Fruit fly (Drosophila melanogaster): Measurements from ENCODE around the gene CG17350.
A peak's percentile ranks its signal among the peaks of the same experiment; 100 is the strongest.

The CG17350 gene

DNA sequence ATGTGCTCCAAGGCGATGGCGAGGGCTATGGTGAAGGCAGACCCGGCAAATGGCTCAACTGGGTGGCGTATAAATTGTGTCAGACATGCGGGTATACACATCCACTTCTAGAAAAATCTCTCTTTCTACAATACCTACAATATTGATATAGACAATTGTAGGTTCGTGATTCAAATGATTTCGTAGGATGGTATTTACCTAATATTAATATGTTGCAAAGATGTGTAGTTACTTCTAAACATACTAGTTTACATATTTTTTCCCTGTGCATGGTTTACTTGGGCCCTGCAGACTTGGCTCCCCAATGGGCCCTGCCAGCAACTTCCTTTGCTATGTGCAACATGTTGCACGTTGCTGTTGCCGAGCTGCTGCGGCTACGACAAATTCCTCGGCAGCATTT is 38.7 kb upstream of the CG17350 start (continued):
- TF ChIP-seq CG7839 (tag; optimal IDR thresholded peaks at IDR 0.05) (peak; percentile 42), Drgx (GFP tag; IDR thresholded peaks at IDR 0.05) (peak; percentile 83), CG7357 (GFP tag; IDR thresholded peaks at IDR 0.05) (peak; percentile 13; the same call in 1 of the 3 replicates), CG6654 (GFP tag; optimal IDR thresholded peaks at IDR 0.05) (peak; percentile 23), tap (tag; optimal IDR thresholded peaks at IDR 0.05) (peak; percentile 41), CG4282 (GFP tag; optimal IDR thresholded peaks at IDR 0.05) (no peak), tll (GFP tag; optimal IDR thresholded peaks at IDR 0.05) (no peak), nerfin-2 (GFP tag; IDR thresholded peaks at IDR 0.05; ENCODE audit: partially characterized antibody) (no peak), zfh1 (GFP tag; IDR thresholded peaks at IDR 0.05) (peak; percentile 63; the same call in 2 of the 3 replicates), CG11085 (GFP tag; IDR thresholded peaks at IDR 0.05) (no peak), Ets97D (GFP tag; optimal IDR thresholded peaks at IDR 0.05) (no peak), CG1529 (GFP tag; optimal IDR thresholded peaks at IDR 0.05) (peak; percentile 20), CG5180 (GFP tag; optimal IDR thresholded peaks at IDR 0.05) (peak; percentile 55), Six4 (GFP tag; optimal IDR thresholded peaks at IDR 0.05) (peak; percentile 46), dmrt99B (tag; optimal IDR thresholded peaks at IDR 0.05) (peak; percentile 52), trem (tag; optimal IDR thresholded peaks at IDR 0.05) (peak; percentile 34), gsb-n (tag; optimal IDR thresholded peaks at IDR 0.05) (peak; percentile 67), stwl (tag; optimal IDR thresholded peaks at IDR 0.05) (peak; percentile 6), Xbp1 (GFP tag; optimal IDR thresholded peaks at IDR 0.05) (peak; percentile 62), croc (GFP tag; conservative IDR thresholded peaks at IDR 0.05) (no peak; the same call in 2 of the 3 replicates), CG18619 (GFP tag; optimal IDR thresholded peaks at IDR 0.05) (no peak), C15 (GFP tag; IDR thresholded peaks at IDR 0.05) (no peak), ci (GFP tag; IDR thresholded peaks at IDR 0.05) (peak; percentile 58; the same call in 1 of the 3 replicates), CG4820 (GFP tag; optimal IDR thresholded peaks at IDR 0.05) (peak; percentile 8), Mes4 (GFP tag; optimal IDR thresholded peaks at IDR 0.05) (no peak), mam (GFP tag; optimal IDR thresholded peaks at IDR 0.05) (no peak), CG15601 (tag; optimal IDR thresholded peaks at IDR 0.05) (peak; percentile 55), CG10274 (GFP tag; optimal IDR thresholded peaks at IDR 0.05) (no peak), CG12155 (GFP tag; optimal IDR thresholded peaks at IDR 0.05) (peak; percentile 30), CG16863 (GFP tag; optimal IDR thresholded peaks at IDR 0.05) (peak; percentile 42), fd96Cb (tag; optimal IDR thresholded peaks at IDR 0.05) (peak; percentile 65), CG5245 (GFP tag; optimal IDR thresholded peaks at IDR 0.05) (no peak), crc (GFP tag; optimal IDR thresholded peaks at IDR 0.05) (no peak), CG12219 (GFP tag; optimal IDR thresholded peaks at IDR 0.05) (peak; percentile 45), ab (GFP tag; optimal IDR thresholded peaks at IDR 0.05) (no peak), ara (GFP tag; IDR thresholded peaks at IDR 0.05) (peak; percentile 73), so (GFP tag; IDR thresholded peaks at IDR 0.05) (no peak), Chrac-16 (GFP tag; optimal IDR thresholded peaks at IDR 0.05) (peak; percentile 23), CG2678 (tag; optimal IDR thresholded peaks at IDR 0.05) (peak; percentile 55), tna (GFP tag; IDR thresholded peaks at IDR 0.05; ENCODE audit: partially characterized antibody) (no peak), Fer2 (tag; optimal IDR thresholded peaks at IDR 0.05) (no peak), CG14710 (tag; optimal IDR thresholded peaks at IDR 0.05) (peak; percentile 55), CG18599 (GFP tag; optimal IDR thresholded peaks at IDR 0.05) (peak; percentile 1), Atf3 (GFP tag; optimal IDR thresholded peaks at IDR 0.05) (peak; percentile 4), NK7.1 (GFP tag; optimal IDR thresholded peaks at IDR 0.05) (no peak), prd (optimal IDR thresholded peaks at IDR 0.05) (no peak), prd (GFP tag; IDR thresholded peaks at IDR 0.05) (peak; percentile 52; the same call in 1 of the 3 replicates), CG1603 (tag; optimal IDR thresholded peaks at IDR 0.05) (peak; percentile 83), CG8944 (GFP tag; optimal IDR thresholded peaks at IDR 0.05) (peak; percentile 4), CoRest (tag; optimal IDR thresholded peaks at IDR 0.05) (peak; percentile 37), CG10979 (tag; optimal IDR thresholded peaks at IDR 0.05) (peak; percentile 81)
